Worm (Caenorhabditis elegans): ENCODE measurements around the gene meg-1.

ce11 chrX:13928532-13928931 is 902 bp downstream of the meg-1 start:
- TF ChIP-seq ceh-36 (tag; optimal IDR thresholded peaks at IDR 0.05) = no peak
- no peak for TF ChIP-seq tbx-37 (GFP tag; conservative IDR thresholded peaks at IDR 0.05)
- no peak for TF ChIP-seq tra-4 (tag; optimal IDR thresholded peaks at IDR 0.05)
- TF ChIP-seq scrt-1 (GFP tag; IDR thresholded peaks at IDR 0.05) = no peak
- no peak for TF ChIP-seq ama-1 (optimal IDR thresholded peaks at IDR 0.05)
- TF ChIP-seq hmg-4 (GFP tag; optimal IDR thresholded peaks at IDR 0.05) = no peak
- no peak for TF ChIP-seq flt-1 (GFP tag; IDR thresholded peaks at IDR 0.05)
- TF ChIP-seq sea-1 (GFP tag; conservative IDR thresholded peaks at IDR 0.05) = no peak
- no peak for TF ChIP-seq tbx-11 (GFP tag; IDR thresholded peaks at IDR 0.05)
- TF ChIP-seq aly-1 (tag; optimal IDR thresholded peaks at IDR 0.05) = no peak
- TF ChIP-seq pes-1 (GFP tag; IDR thresholded peaks at IDR 0.05) = no peak
- TF ChIP-seq hnd-1 (tag; optimal IDR thresholded peaks at IDR 0.05) = no peak
- no peak for TF ChIP-seq ets-7 (tag; optimal IDR thresholded peaks at IDR 0.05)
- TF ChIP-seq hmbx-1 (tag; optimal IDR thresholded peaks at IDR 0.05) = no peak

All from whole organism, early embryonic.